Fruit fly (Drosophila melanogaster) whole organism, embryonic: ENCODE measurements around the gene SecS.

Experiments used
- B-H1 ChIP-seq: fragments of 200-800 bp; sonication (Bioruptor generic); IDR thresholded peaks from 3 replicates; pipeline ENCODE4 v1.3.6; 2022; ENCODE audit warnings: missing biosample characterization, missing genetic modification characterization
- CG10147 ChIP-seq: fragments of 200-800 bp; sonication (Bioruptor generic); optimal IDR thresholded peaks from 2 replicates; lab custom pipeline; 2019; ENCODE audit warnings: missing biosample characterization, mild to moderate bottlenecking, missing genetic modification characterization, moderate library complexity
- CG15601 ChIP-seq: fragments of 200-800 bp; sonication (Bioruptor generic); optimal IDR thresholded peaks from 3 replicates; lab custom pipeline; 2019; ENCODE audit warnings: missing biosample characterization, mild to moderate bottlenecking, missing genetic modification characterization, moderate library complexity
- CG1792 ChIP-seq: fragments of 200-800 bp; sonication (Bioruptor generic); optimal IDR thresholded peaks from 2 replicates; lab custom pipeline; 2016; ENCODE audit warnings: missing biosample characterization, missing genetic modification characterization
- CG31388 ChIP-seq: fragments of 200-800 bp; sonication (Bioruptor generic); optimal IDR thresholded peaks from 2 replicates; lab custom pipeline; 2016; ENCODE audit warnings: missing biosample characterization, missing genetic modification characterization
- CG3726 ChIP-seq: fragments of 200-800 bp; sonication (Bioruptor generic); IDR thresholded peaks from 3 replicates; pipeline ENCODE4, ENCODE4 v1.3.6; 2022; ENCODE audit warnings: missing biosample characterization, missing genetic modification characterization
- CG4617 ChIP-seq: fragments of 200-800 bp; sonication (Bioruptor generic); optimal IDR thresholded peaks from 3 replicates; lab custom pipeline; 2016; ENCODE audit warnings: missing biosample characterization, missing genetic modification characterization, borderline replicate concordance
- CG7556 ChIP-seq: fragments of 200-800 bp; sonication (Bioruptor generic); optimal IDR thresholded peaks from 2 replicates; lab custom pipeline; 2017; ENCODE audit warnings: missing biosample characterization, mild to moderate bottlenecking, missing genetic modification characterization
- MESR4 ChIP-seq: fragments of 200-800 bp; sonication (Bioruptor generic); optimal IDR thresholded peaks from 2 replicates; lab custom pipeline; 2018; ENCODE audit warnings: missing biosample characterization, mild to moderate bottlenecking, missing genetic modification characterization, moderate library complexity
- da ChIP-seq: fragments of 200-800 bp; sonication (Bioruptor generic); optimal IDR thresholded peaks from 2 replicates; lab custom pipeline; 2016; ENCODE audit warnings: missing biosample characterization, missing genetic modification characterization
- fu2 ChIP-seq: fragments of 200-800 bp; sonication (Bioruptor generic); optimal IDR thresholded peaks from 2 replicates; lab custom pipeline; 2016; ENCODE audit warnings: missing biosample characterization, missing genetic modification characterization
- nerfin-1 ChIP-seq: fragments of 200-800 bp; sonication (Bioruptor generic); optimal IDR thresholded peaks from 3 replicates; lab custom pipeline; 2019; ENCODE audit warnings: missing biosample characterization, mild to moderate bottlenecking, missing genetic modification characterization, moderate library complexity
- nom ChIP-seq: fragments of 200-800 bp; sonication (Bioruptor generic); optimal IDR thresholded peaks from 2 replicates; lab custom pipeline; 2017; ENCODE audit warnings: missing biosample characterization, missing genetic modification characterization, mild to moderate bottlenecking, moderate library complexity, missing genetic modification reagents

DNA sequence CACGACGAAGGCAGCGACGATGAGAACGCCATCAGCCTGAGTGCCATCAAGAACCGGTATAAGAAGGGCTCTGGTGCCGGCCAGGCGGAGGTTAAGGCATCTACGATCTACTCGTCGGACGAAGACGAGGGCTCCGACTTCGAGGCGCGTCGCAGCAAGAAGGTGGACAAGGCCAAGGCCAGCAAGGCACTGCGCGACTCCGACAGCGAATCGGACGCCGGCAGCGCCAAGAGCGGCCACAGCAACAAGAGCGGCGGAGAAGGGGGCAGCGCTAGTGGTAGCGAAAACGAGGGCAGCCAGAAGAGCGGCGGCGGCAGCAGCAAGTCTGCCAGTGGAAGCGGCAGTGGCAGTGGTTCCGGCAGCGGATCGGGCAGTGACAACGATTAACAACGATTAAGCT, 14.3 kb downstream of the SecS start:
- TF ChIP-seq B-H1 (GFP tag; lab: Robert Waterston, UW) (no peak), da (GFP tag; lab: Kevin White, UChicago) (no peak), CG31388 (GFP tag; lab: Kevin White, UChicago) (no peak), nom (GFP tag; lab: Kevin White, UChicago) (no peak), CG10147 (GFP tag; lab: Kevin White, UChicago) (no peak), CG4617 (GFP tag; lab: Kevin White, UChicago) (no peak), MESR4 (GFP tag; lab: Kevin White, UChicago) (no peak), CG1792 (GFP tag; lab: Kevin White, UChicago) (no peak), CG15601 (no peak), fu2 (GFP tag; lab: Kevin White, UChicago) (no peak), CG3726 (GFP tag; lab: Robert Waterston, UW) (no peak), CG7556 (GFP tag; lab: Kevin White, UChicago) (no peak), nerfin-1 (tag; lab: Kevin White, UChicago) (no peak)
